Fruit fly (Drosophila melanogaster): Measurements from ENCODE around the gene dao.
A peak's percentile ranks its signal among the peaks of the same experiment; 100 is the strongest.

Gene dao

dm6 chr2L:15271336-15271735, 22.7 kb downstream of the dao start:
- no peak for TF ChIP-seq Mnt (GFP tag; optimal IDR thresholded peaks at IDR 0.05)
- TF ChIP-seq ovo (GFP tag; optimal IDR thresholded peaks at IDR 0.05): peak; percentile 91
- TF ChIP-seq pad (GFP tag; optimal IDR thresholded peaks at IDR 0.05): peak; percentile 89
- no peak for TF ChIP-seq Crg-1 (GFP tag; optimal IDR thresholded peaks at IDR 0.05)
- no peak for TF ChIP-seq CG5204 (GFP tag; optimal IDR thresholded peaks at IDR 0.05)

dm6 chr2L:15271757-15272589, 23.3 kb downstream of the dao start, which contains the start of gene Cul3:
Gene Cul3, minus strand, starts transcription at chr2L:15272024.
- TF ChIP-seq Hr96 (GFP tag; optimal IDR thresholded peaks at IDR 0.05): no peak
- TF ChIP-seq CG14711 (tag; optimal IDR thresholded peaks at IDR 0.05): peak; percentile 37
- no peak for TF ChIP-seq cic (GFP tag; optimal IDR thresholded peaks at IDR 0.05)
- peak; percentile 4 for TF ChIP-seq tj (GFP tag; optimal IDR thresholded peaks at IDR 0.05)
- TF ChIP-seq Clk (GFP tag; optimal IDR thresholded peaks at IDR 0.05): no peak
- TF ChIP-seq CG12768 (GFP tag; optimal IDR thresholded peaks at IDR 0.05): no peak
- TF ChIP-seq toe (GFP tag; optimal IDR thresholded peaks at IDR 0.05): no peak
- TF ChIP-seq CG7101 (tag; optimal IDR thresholded peaks at IDR 0.05): peak; percentile 47
- no peak for TF ChIP-seq kay (GFP tag; ENCODE audit: borderline replicate concordance)
- no peak for TF ChIP-seq ovo (GFP tag; optimal IDR thresholded peaks at IDR 0.05)
- TF ChIP-seq pad (GFP tag; optimal IDR thresholded peaks at IDR 0.05): no peak
- no peak for TF ChIP-seq CG1620 (GFP tag; optimal IDR thresholded peaks at IDR 0.05)
- TF ChIP-seq CG7045 (GFP tag; optimal IDR thresholded peaks at IDR 0.05): no peak
- TF ChIP-seq Crg-1 (GFP tag; optimal IDR thresholded peaks at IDR 0.05): peak; percentile 9
- peak; percentile 30 for TF ChIP-seq CG11617 (GFP tag; optimal IDR thresholded peaks at IDR 0.05)

- no peak for TF ChIP-seq cic (GFP tag; optimal IDR thresholded peaks at IDR 0.05)
- no peak for TF ChIP-seq CG14711 (tag; optimal IDR thresholded peaks at IDR 0.05)
- no peak for TF ChIP-seq CG7045 (GFP tag; optimal IDR thresholded peaks at IDR 0.05)
- no peak for TF ChIP-seq toe (GFP tag; optimal IDR thresholded peaks at IDR 0.05)
- no peak for TF ChIP-seq pad (GFP tag; optimal IDR thresholded peaks at IDR 0.05)
- TF ChIP-seq Crg-1 (GFP tag; optimal IDR thresholded peaks at IDR 0.05): no peak
- TF ChIP-seq Mnt (GFP tag; optimal IDR thresholded peaks at IDR 0.05): no peak
- no peak for TF ChIP-seq CG12768 (GFP tag; optimal IDR thresholded peaks at IDR 0.05)
- TF ChIP-seq Hr96 (GFP tag; optimal IDR thresholded peaks at IDR 0.05): no peak
- TF ChIP-seq ovo (GFP tag; optimal IDR thresholded peaks at IDR 0.05): no peak
- TF ChIP-seq bab1 (GFP tag; optimal IDR thresholded peaks at IDR 0.05): no peak
- no peak for TF ChIP-seq tj (GFP tag; optimal IDR thresholded peaks at IDR 0.05)
- no peak for TF ChIP-seq CG7101 (tag; optimal IDR thresholded peaks at IDR 0.05)
- TF ChIP-seq CG11617 (GFP tag; optimal IDR thresholded peaks at IDR 0.05): no peak
- TF ChIP-seq CG1620 (GFP tag; optimal IDR thresholded peaks at IDR 0.05): no peak
These were observed 24.9 kb downstream of the dao start for dm6 chr2L:15273521-15274123.

- TF ChIP-seq Clk (GFP tag; optimal IDR thresholded peaks at IDR 0.05) (no peak), cic (GFP tag; optimal IDR thresholded peaks at IDR 0.05) (peak; percentile 5), cnc (optimal IDR thresholded peaks at IDR 0.05) (no peak), CG1620 (GFP tag; optimal IDR thresholded peaks at IDR 0.05) (no peak), CG7101 (tag; optimal IDR thresholded peaks at IDR 0.05) (no peak), CG33017 (tag; optimal IDR thresholded peaks at IDR 0.05) (peak; percentile 18), Crg-1 (GFP tag; optimal IDR thresholded peaks at IDR 0.05) (no peak), tj (GFP tag; optimal IDR thresholded peaks at IDR 0.05) (no peak), bab1 (GFP tag; optimal IDR thresholded peaks at IDR 0.05) (no peak), toe (GFP tag; optimal IDR thresholded peaks at IDR 0.05) (no peak), CG12768 (GFP tag; optimal IDR thresholded peaks at IDR 0.05) (peak; percentile 22), CG11617 (GFP tag; optimal IDR thresholded peaks at IDR 0.05) (no peak), pad (GFP tag; optimal IDR thresholded peaks at IDR 0.05) (no peak)
These were observed 25.6 kb downstream of the dao start for dm6 chr2L:15274292-15274691.

dm6 chr2L:15274783-15275316, 26.2 kb downstream of the dao start, which contains the start of gene UK114:
Gene UK114, minus strand, starts transcription at chr2L:15275091.
- no peak for TF ChIP-seq CG33017 (tag; optimal IDR thresholded peaks at IDR 0.05)
- peak; percentile 61 for TF ChIP-seq bab1 (GFP tag; optimal IDR thresholded peaks at IDR 0.05)

dm6 chr2L:15275794-15276193, 27.1 kb downstream of the dao start:
- TF ChIP-seq kay (GFP tag; ENCODE audit: borderline replicate concordance) (peak; percentile 0), CG7101 (tag; optimal IDR thresholded peaks at IDR 0.05) (no peak)

- TF ChIP-seq CG11617 (GFP tag; optimal IDR thresholded peaks at IDR 0.05) (no peak), toe (GFP tag; optimal IDR thresholded peaks at IDR 0.05) (no peak), tj (GFP tag; optimal IDR thresholded peaks at IDR 0.05) (no peak), bab1 (GFP tag; optimal IDR thresholded peaks at IDR 0.05) (no peak), Clk (GFP tag; optimal IDR thresholded peaks at IDR 0.05) (no peak), CG14711 (tag; optimal IDR thresholded peaks at IDR 0.05) (no peak), CG7101 (tag; optimal IDR thresholded peaks at IDR 0.05) (no peak)
These were observed 32.3 kb downstream of the dao start for dm6 chr2L:15280975-15281374.

Measured in whole organism, adult.